Worm (Caenorhabditis elegans) whole organism, L4/young adult: ENCODE data around the gene F46F5.16.

Experiments used
- W03F9.2 ChIP-seq: fragments of 150-350 bp; optimal IDR thresholded peaks from 2 replicates; lab custom pipeline; 2014; ENCODE audit warnings: missing biosample characterization, missing genetic modification characterization
- dao-5 ChIP-seq: sonication (generic microtip); optimal IDR thresholded peaks from 2 replicates; lab custom pipeline; 2016; ENCODE audit warnings: missing genotype, missing genetic modification characterization, moderate library complexity, missing compliant biosample characterization
- him-1 ChIP-seq: sonication (generic microtip); optimal IDR thresholded peaks from 2 replicates; lab custom pipeline; 2016; ENCODE audit warnings: missing genotype, missing genetic modification reagents, missing genetic modification characterization, missing compliant biosample characterization

DNA sequence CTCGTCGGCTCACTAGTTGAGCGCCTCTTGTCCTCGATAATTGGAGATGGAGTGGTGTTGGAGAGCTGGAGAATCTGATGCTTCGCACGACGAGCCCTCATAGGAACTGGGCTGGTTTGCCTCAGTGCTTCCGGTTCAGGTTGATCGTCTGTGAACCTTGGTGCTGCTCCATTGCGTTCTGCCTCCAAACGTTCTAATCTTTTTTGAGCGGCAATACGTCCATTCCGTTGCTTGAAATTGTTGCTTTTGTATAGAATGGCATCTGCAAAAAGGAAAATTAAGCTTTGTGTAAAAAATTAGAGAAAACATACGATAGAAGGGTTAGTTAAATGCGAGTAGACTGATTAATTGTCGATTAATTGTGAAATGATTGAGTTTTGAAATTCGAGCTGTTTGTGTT, 25.9 kb downstream of the F46F5.16 start, which contains the start of gene F46F5.5:
- TF ChIP-seq dao-5 (no peak), W03F9.2 (tag; lab: Kevin White, UChicago) (no peak), him-1 (tag; lab: Kevin White, UChicago) (no peak)
